Worm (Caenorhabditis elegans) whole organism, young adult: ENCODE data around the gene C07A9.9.
A peak's percentile ranks its signal among the peaks of the same experiment; 100 is the strongest.

ENCODE experiments used
- D2030.7 ChIP-seq: fragments of 200-800 bp; sonication (Bioruptor generic); IDR thresholded peaks from 2 replicates; pipeline ENCODE4 v1.3.6; 2022; ENCODE audit warnings: missing genetic modification reagents, missing genetic modification characterization, missing compliant biosample characterization
- F10E7.11 ChIP-seq: sonication (generic microtip); optimal IDR thresholded peaks from 2 replicates; lab custom pipeline; 2017; ENCODE audit warnings: mild to moderate bottlenecking, missing genetic modification characterization, moderate library complexity, missing compliant biosample characterization
- F57C9.4 ChIP-seq: sonication (generic microtip); optimal IDR thresholded peaks from 2 replicates; lab custom pipeline; 2017; ENCODE audit warnings: mild to moderate bottlenecking, missing genetic modification characterization, missing compliant biosample characterization
- T07F8.4 ChIP-seq: sonication (generic microtip); optimal IDR thresholded peaks from 2 replicates; lab custom pipeline; 2016; ENCODE audit warnings: mild to moderate bottlenecking, missing genetic modification characterization, moderate library complexity, missing compliant biosample characterization
- Y67H2A.10 ChIP-seq: fragments of 200-800 bp; sonication (Bioruptor generic); conservative IDR thresholded peaks from 2 replicates; pipeline ENCODE4 v1.3.6; 2022; ENCODE audit warnings: missing genetic modification reagents, missing genetic modification characterization, missing compliant biosample characterization
- Y79H2A.3 ChIP-seq: fragments of 200-800 bp; sonication (Bioruptor generic); conservative IDR thresholded peaks from 2 replicates; pipeline ENCODE4 v1.3.6; 2022; ENCODE audit warnings: missing genetic modification reagents, missing genetic modification characterization, missing compliant biosample characterization
- ZK185.1 ChIP-seq: sonication (generic microtip); optimal IDR thresholded peaks from 2 replicates; lab custom pipeline; 2016; ENCODE audit warnings: mild to moderate bottlenecking, missing genetic modification characterization, missing compliant biosample characterization; ENCODE audit not compliant: poor library complexity, severe bottlenecking
- atf-7 ChIP-seq: sonication (generic microtip); optimal IDR thresholded peaks from 2 replicates; lab custom pipeline; 2017; ENCODE audit warnings: mild to moderate bottlenecking, missing genetic modification characterization, missing compliant biosample characterization
- athp-1 ChIP-seq: sonication (generic microtip); optimal IDR thresholded peaks from 2 replicates; lab custom pipeline; 2017; ENCODE audit warnings: mild to moderate bottlenecking, missing genetic modification characterization, missing compliant biosample characterization
- attf-5 ChIP-seq: fragments of 200-800 bp; sonication (Bioruptor generic); optimal IDR thresholded peaks from 2 replicates; lab custom pipeline; 2018; ENCODE audit warnings: mild to moderate bottlenecking, missing genetic modification characterization, missing compliant biosample characterization
- attf-6 ChIP-seq: fragments of 200-800 bp; sonication (Bioruptor generic); IDR thresholded peaks from 2 replicates; pipeline ENCODE4 v1.3.6; 2022; ENCODE audit warnings: missing genetic modification reagents, missing genetic modification characterization, missing compliant biosample characterization
- ccch-3 ChIP-seq: fragments of 200-800 bp; sonication (Bioruptor generic); optimal IDR thresholded peaks from 2 replicates; lab custom pipeline; 2018; ENCODE audit warnings: mild to moderate bottlenecking, missing genetic modification characterization, missing compliant biosample characterization
- cebp-1 ChIP-seq, 2 experiments: fragments of 200-800 bp in 1 of 2; sonication (Bioruptor generic) in 1 of 2; sonication (generic microtip) in 1 of 2; IDR thresholded peaks in 1 of 2; optimal IDR thresholded peaks in 1 of 2; 2 replicates each; pipeline versions ENCODE4 v1.3.6 to Lab custom; 2017 to 2022; ENCODE audit warnings: missing compliant biosample characterization in 2 of 2, missing genetic modification characterization in 2 of 2, mild to moderate bottlenecking in 1 of 2, missing genetic modification reagents in 1 of 2, moderate library complexity in 1 of 2
- ceh-100 ChIP-seq: fragments of 200-800 bp; sonication (Bioruptor generic); IDR thresholded peaks from 2 replicates; pipeline ENCODE4 v1.3.6; 2022; ENCODE audit warnings: missing genetic modification reagents, missing genetic modification characterization, missing compliant biosample characterization
- ceh-27 ChIP-seq: fragments of 200-800 bp; sonication (Bioruptor generic); optimal IDR thresholded peaks from 2 replicates; lab custom pipeline; 2018; ENCODE audit warnings: mild to moderate bottlenecking, missing genetic modification characterization, moderate library complexity, missing compliant biosample characterization
- ceh-40 ChIP-seq: fragments of 200-800 bp; sonication (Bioruptor generic); IDR thresholded peaks from 2 replicates; pipeline ENCODE4 v1.3.6; 2022; ENCODE audit warnings: missing genetic modification characterization, missing compliant biosample characterization
- ceh-91 ChIP-seq: fragments of 200-800 bp; sonication (Bioruptor generic); IDR thresholded peaks from 2 replicates; pipeline ENCODE4 v1.3.6; 2022; ENCODE audit warnings: missing genetic modification reagents, missing genetic modification characterization, missing compliant biosample characterization
- die-1 ChIP-seq: sonication (generic microtip); optimal IDR thresholded peaks from 2 replicates; lab custom pipeline; 2016; ENCODE audit warnings: missing genotype, mild to moderate bottlenecking, missing genetic modification characterization, missing compliant biosample characterization
- egrh-3 ChIP-seq: fragments of 200-800 bp; sonication (Bioruptor generic); IDR thresholded peaks from 2 replicates; pipeline ENCODE4 v1.3.6; 2022; ENCODE audit warnings: missing genetic modification reagents, missing genetic modification characterization, missing compliant biosample characterization
- ets-4 ChIP-seq: fragments of 200-800 bp; sonication (Bioruptor generic); optimal IDR thresholded peaks from 2 replicates; lab custom pipeline; 2018; ENCODE audit warnings: mild to moderate bottlenecking, missing genetic modification characterization, missing compliant biosample characterization
- fkh-3 ChIP-seq: sonication (generic microtip); optimal IDR thresholded peaks from 2 replicates; lab custom pipeline; 2016; ENCODE audit warnings: mild to moderate bottlenecking, missing genetic modification characterization, missing compliant biosample characterization
- hmg-1.2 ChIP-seq: fragments of 200-800 bp; sonication (Bioruptor generic); IDR thresholded peaks from 2 replicates; pipeline ENCODE4 v1.3.6; 2022; ENCODE audit warnings: missing genetic modification reagents, missing genetic modification characterization, missing compliant biosample characterization
- hmg-20 ChIP-seq: fragments of 200-800 bp; sonication (Bioruptor generic); IDR thresholded peaks from 2 replicates; pipeline ENCODE4 v1.3.6; 2022; ENCODE audit warnings: missing genetic modification reagents, missing genetic modification characterization, missing compliant biosample characterization
- lin-26 ChIP-seq: fragments of 200-800 bp; sonication (Bioruptor generic); IDR thresholded peaks from 2 replicates; pipeline ENCODE4 v1.3.6; 2022; ENCODE audit warnings: missing genetic modification reagents, missing genetic modification characterization, missing compliant biosample characterization
- lin-54 ChIP-seq: fragments of 200-800 bp; sonication (Bioruptor generic); optimal IDR thresholded peaks from 2 replicates; lab custom pipeline; 2018; ENCODE audit warnings: mild to moderate bottlenecking, missing genetic modification characterization, missing compliant biosample characterization
- lsl-1 ChIP-seq: fragments of 200-800 bp; sonication (Bioruptor generic); optimal IDR thresholded peaks from 2 replicates; lab custom pipeline; 2018; ENCODE audit warnings: mild to moderate bottlenecking, missing genetic modification characterization, moderate library complexity, missing compliant biosample characterization
- mcd-1 ChIP-seq: fragments of 200-800 bp; sonication (Bioruptor generic); IDR thresholded peaks from 2 replicates; pipeline ENCODE4 v1.3.6; 2022; ENCODE audit warnings: missing genetic modification reagents, missing genetic modification characterization, missing compliant biosample characterization
- mes-4 ChIP-seq: sonication (generic microtip); optimal IDR thresholded peaks from 2 replicates; lab custom pipeline; 2016; ENCODE audit warnings: missing genotype, missing genetic modification characterization, missing compliant biosample characterization
- nfya-2 ChIP-seq: fragments of 200-800 bp; sonication (Bioruptor generic); IDR thresholded peaks from 2 replicates; pipeline ENCODE4 v1.3.6; 2022; ENCODE audit warnings: missing genetic modification reagents, missing genetic modification characterization, missing compliant biosample characterization
- nfyb-1 ChIP-seq: fragments of 200-800 bp; sonication (Bioruptor generic); IDR thresholded peaks from 2 replicates; pipeline ENCODE4 v1.3.6; 2022; ENCODE audit warnings: missing genetic modification reagents, missing genetic modification characterization, missing compliant biosample characterization
- nhr-90 ChIP-seq: sonication (generic microtip); optimal IDR thresholded peaks from 2 replicates; lab custom pipeline; 2016; ENCODE audit warnings: missing genotype, mild to moderate bottlenecking, missing genetic modification characterization, missing compliant biosample characterization
- pha-4 ChIP-seq: fragments of 150-350 bp; sonication (generic microtip); optimal IDR thresholded peaks from 2 replicates; lab custom pipeline; 2014; ENCODE audit warnings: missing biosample characterization, missing genetic modification reagents, missing genetic modification characterization
- rpc-1 ChIP-seq, 2 experiments: fragments of 150-350 bp in 1 of 2; sonication (generic microtip) in 1 of 2; optimal IDR thresholded peaks; 2 replicates each; lab custom pipeline; 2014 to 2018; ENCODE audit warnings: missing biosample characterization in 1 of 2, missing genetic modification characterization in 1 of 2, missing genetic modification reagents in 1 of 2, missing genotype in 1 of 2
- sea-2 ChIP-seq: fragments of 200-800 bp; sonication (Bioruptor generic); IDR thresholded peaks from 2 replicates; pipeline ENCODE4 v1.3.6; 2022; ENCODE audit warnings: missing genetic modification characterization, missing compliant biosample characterization
- snpc-1.1 ChIP-seq: sonication (generic microtip); optimal IDR thresholded peaks from 2 replicates; lab custom pipeline; 2017; ENCODE audit warnings: missing genetic modification characterization, mild to moderate bottlenecking, missing compliant biosample characterization, antibody characterized with exemption, moderate library complexity, missing genotype, missing genetic modification reagents; ENCODE audit not compliant: insufficient read depth
- snpc-3.4 ChIP-seq: sonication (generic microtip); optimal IDR thresholded peaks from 2 replicates; lab custom pipeline; 2017; ENCODE audit warnings: missing genetic modification characterization, mild to moderate bottlenecking, missing compliant biosample characterization, antibody characterized with exemption, moderate library complexity, missing genotype, missing genetic modification reagents
- snpc-4 ChIP-seq, 5 experiments: fragments of 150-350 bp in 1 of 5; sonication (generic microtip) in 4 of 5; optimal IDR thresholded peaks; 2 replicates each; lab custom pipeline; 2014 to 2018; ENCODE audit warnings: missing genetic modification characterization in 5 of 5, missing biosample characterization in 3 of 5, antibody characterized with exemption in 2 of 5, mild to moderate bottlenecking in 2 of 5, missing compliant biosample characterization in 2 of 5, missing genotype in 2 of 5, moderate library complexity in 2 of 5, missing genetic modification reagents in 1 of 5
- somi-1 ChIP-seq: fragments of 200-800 bp; sonication (Bioruptor generic); optimal IDR thresholded peaks from 2 replicates; lab custom pipeline; 2018; ENCODE audit warnings: mild to moderate bottlenecking, missing genetic modification characterization, missing compliant biosample characterization
- tbp1 ChIP-seq: fragments of 200-800 bp; sonication (Bioruptor generic); optimal IDR thresholded peaks from 2 replicates; lab custom pipeline; 2018; ENCODE audit warnings: mild to moderate bottlenecking, missing genetic modification characterization, missing compliant biosample characterization
- tlf-1 ChIP-seq: fragments of 200-800 bp; sonication (Bioruptor generic); optimal IDR thresholded peaks from 2 replicates; lab custom pipeline; 2018; ENCODE audit warnings: mild to moderate bottlenecking, missing genetic modification characterization, missing compliant biosample characterization
- unc-62 ChIP-seq: fragments of 150-350 bp; optimal IDR thresholded peaks from 2 replicates; lab custom pipeline; 2014; ENCODE audit warnings: missing biosample characterization, missing genetic modification reagents, missing genetic modification characterization
- zfh-2 ChIP-seq: fragments of 200-800 bp; sonication (Bioruptor generic); conservative IDR thresholded peaks from 2 replicates; pipeline ENCODE4 v1.3.6; 2022; ENCODE audit warnings: missing genetic modification reagents, missing genetic modification characterization, missing compliant biosample characterization

The C07A9.9 gene

DNA sequence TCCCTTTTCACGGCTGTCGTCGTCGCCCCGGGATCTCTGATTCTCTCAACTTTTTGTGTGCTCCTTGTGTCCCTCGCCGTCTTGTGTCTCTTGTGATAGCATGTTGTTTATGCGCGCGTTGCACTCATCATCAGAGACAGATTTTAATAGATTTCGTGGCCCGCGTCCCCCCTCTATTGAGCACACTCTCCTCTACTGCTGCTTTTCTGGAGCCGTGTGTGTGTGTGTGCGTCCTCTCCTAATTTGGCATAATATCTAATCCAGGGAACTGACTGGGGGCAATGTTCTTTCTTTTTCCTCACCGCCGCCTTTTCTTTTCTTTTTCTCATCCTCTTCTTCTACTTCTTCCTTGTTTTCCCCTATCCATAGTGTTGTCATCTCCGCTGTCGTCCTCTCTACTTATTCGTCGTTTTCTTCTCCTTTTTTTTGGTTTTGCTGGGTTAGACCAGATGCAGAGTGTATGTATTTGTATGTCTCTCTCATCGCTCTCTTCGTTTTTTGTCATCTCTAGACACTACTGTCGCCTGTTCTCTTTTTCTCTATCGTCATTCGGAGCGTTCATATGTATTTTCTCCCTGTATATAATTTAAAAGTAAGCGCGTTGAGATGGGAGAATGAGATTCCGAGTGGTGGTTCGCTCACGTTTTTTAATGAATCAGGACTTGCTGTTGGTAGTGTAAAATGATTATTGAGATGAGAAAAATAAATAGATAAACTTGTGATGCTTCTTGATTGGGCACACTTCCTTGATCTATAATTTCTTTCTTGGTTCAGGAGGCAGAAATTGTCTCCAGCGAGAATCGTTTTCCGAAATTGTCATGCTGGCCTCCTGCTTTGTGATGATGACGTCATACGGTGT, 36.5 kb upstream of the C07A9.9 start (continued):
- no peak for TF ChIP-seq pha-4 (tag; lab: Kevin White, UChicago)
- no peak for TF ChIP-seq ceh-40 (GFP tag; lab: Robert Waterston, UW)
- 0 out of 2 replicates have a peak, but pooled peaks have one; percentile 19 for TF ChIP-seq nfyb-1
- 0 out of 2 replicates have a peak, but pooled peaks have one; percentile 57 for TF ChIP-seq lin-26 (GFP tag; lab: Robert Waterston, UW)
- peak; percentile 43; the same call in 1 of the 2 replicates for TF ChIP-seq hmg-1.2 (GFP tag; lab: Robert Waterston, UW)
- TF ChIP-seq snpc-4 (GFP tag; optimal IDR thresholded peaks at IDR 0.05; lab: Kevin White, UChicago), result no peak
- no peak for TF ChIP-seq snpc-4 (tag; optimal IDR thresholded peaks at IDR 0.05; lab: Kevin White, UChicago)
- no peak for TF ChIP-seq sea-2 (GFP tag; lab: Robert Waterston, UW)
- no peak for TF ChIP-seq mes-4
- no peak for TF ChIP-seq lin-54 (GFP tag; lab: Kevin White, UChicago)
- no peak for TF ChIP-seq snpc-1.1 (tag; lab: Kevin White, UChicago)
- TF ChIP-seq nfya-2 (GFP tag; lab: Robert Waterston, UW), result no peak
- TF ChIP-seq, all 124 proteins: peak for 9

- TF ChIP-seq attf-6 (GFP tag; lab: Robert Waterston, UW) (no peak), ceh-91 (GFP tag; lab: Robert Waterston, UW) (no peak), mcd-1 (no peak), snpc-4 (GFP tag; optimal IDR thresholded peaks at IDR 0.05; lab: Kevin White, UChicago) (no peak), snpc-4 (tag; optimal IDR thresholded peaks at IDR 0.05; lab: Kevin White, UChicago) (peak in 1 of 4 experiments; percentile 20), atf-7 (tag; lab: Kevin White, UChicago) (no peak), F57C9.4 (tag; lab: Kevin White, UChicago) (no peak), rpc-1 (optimal IDR thresholded peaks at IDR 0.05; lab: Kevin White, UChicago) (no peak), rpc-1 (tag; optimal IDR thresholded peaks at IDR 0.05; lab: Kevin White, UChicago) (no peak), athp-1 (no peak), T07F8.4 (tag; lab: Kevin White, UChicago) (no peak), F10E7.11 (tag; lab: Kevin White, UChicago) (no peak), D2030.7 (GFP tag; lab: Robert Waterston, UW) (no peak), somi-1 (GFP tag; lab: Kevin White, UChicago) (no peak), tlf-1 (no peak), snpc-3.4 (no peak), ceh-27 (GFP tag; lab: Kevin White, UChicago) (peak; percentile 7), tbp1 (no peak), cebp-1 (GFP tag; IDR thresholded peaks at IDR 0.05; lab: Robert Waterston, UW) (no peak), cebp-1 (tag; optimal IDR thresholded peaks at IDR 0.05; lab: Kevin White, UChicago) (peak; percentile 57), die-1 (tag; lab: Kevin White, UChicago) (no peak), ets-4 (GFP tag; lab: Kevin White, UChicago) (no peak), lin-26 (GFP tag; lab: Robert Waterston, UW) (0 out of 2 replicates have a peak, but pooled peaks have one; percentile 38), hmg-1.2 (GFP tag; lab: Robert Waterston, UW) (peak; percentile 27; the same call in 1 of the 2 replicates), hmg-20 (GFP tag; lab: Robert Waterston, UW) (no peak), unc-62 (GFP tag; lab: Kevin White, UChicago) (no peak), ceh-100 (no peak), ccch-3 (GFP tag; lab: Kevin White, UChicago) (no peak), zfh-2 (peak; percentile 84), lsl-1 (GFP tag; lab: Kevin White, UChicago) (no peak), attf-5 (GFP tag; lab: Kevin White, UChicago) (no peak), ZK185.1 (tag; lab: Kevin White, UChicago) (peak; percentile 46), Y67H2A.10 (GFP tag; lab: Robert Waterston, UW) (no peak), egrh-3 (GFP tag; lab: Robert Waterston, UW) (no peak), fkh-3 (no peak), nhr-90 (tag; lab: Kevin White, UChicago) (no peak), Y79H2A.3 (no peak)
Measured at ce11 chrIII:9702665-9703252, 35.3 kb upstream of the C07A9.9 start.
